Worm (Caenorhabditis elegans): ENCODE data around the gene Y37E11B.7.

Gene Y37E11B.7

ce11 chrIV:3633254-3633653 lies 33.3 kb upstream of the Y37E11B.7 start, which contains the start of gene ZC416.2:
ZC416.2 (plus strand) TSS chrIV:3633619.
- TF ChIP-seq flt-1 (GFP tag; IDR thresholded peaks at IDR 0.05) (no peak), klf-2 (GFP tag; conservative IDR thresholded peaks at IDR 0.05) (no peak), ztf-23 (GFP tag; IDR thresholded peaks at IDR 0.05) (no peak), med-1 (GFP tag; optimal IDR thresholded peaks at IDR 0.05; ENCODE audit: insufficient read depth) (no peak), ref-1 (GFP tag; conservative IDR thresholded peaks at IDR 0.05) (no peak), T22C8.4 (GFP tag; IDR thresholded peaks at IDR 0.05) (no peak), ztf-29 (GFP tag; IDR thresholded peaks at IDR 0.05) (no peak), tab-1 (GFP tag; IDR thresholded peaks at IDR 0.05) (no peak)

ce11 chrIV:3632475-3632874 lies 32.5 kb upstream of the Y37E11B.7 start:
- TF ChIP-seq klf-2 (GFP tag; conservative IDR thresholded peaks at IDR 0.05) = no peak
- no peak for TF ChIP-seq cog-1 (tag; optimal IDR thresholded peaks at IDR 0.05)
- no peak for TF ChIP-seq ztf-29 (GFP tag; IDR thresholded peaks at IDR 0.05)

ce11 chrIV:3628896-3629641 lies 29.1 kb upstream of the Y37E11B.7 start:
- TF ChIP-seq cog-1 (tag; optimal IDR thresholded peaks at IDR 0.05) (no peak), T22C8.4 (GFP tag; IDR thresholded peaks at IDR 0.05) (peak; percentile 46; the same call in 1 of the 2 replicates)

DNA sequence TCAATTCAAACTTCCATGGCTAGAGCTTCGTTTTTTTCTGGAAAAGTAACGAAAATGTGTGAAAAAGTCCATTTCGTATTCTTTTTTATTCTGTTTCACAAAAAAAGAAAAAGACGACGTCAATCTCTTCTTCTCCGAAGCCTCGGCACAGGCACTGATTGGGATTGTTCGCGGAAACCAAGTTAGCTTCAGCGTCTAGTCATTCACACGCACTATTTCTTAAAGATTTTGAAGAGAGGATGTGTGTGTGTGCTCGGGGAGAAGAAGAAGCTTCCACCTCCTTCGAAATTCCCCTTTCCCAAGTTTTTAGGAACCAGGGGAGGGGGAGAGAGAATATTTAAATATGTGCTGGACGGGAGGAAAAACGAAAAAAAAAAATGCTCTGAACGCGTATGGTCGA lies 26.5 kb upstream of the Y37E11B.7 start:
- TF ChIP-seq ztf-29 (GFP tag; IDR thresholded peaks at IDR 0.05) = no peak
- no peak for TF ChIP-seq T22C8.4 (GFP tag; IDR thresholded peaks at IDR 0.05)
- TF ChIP-seq ref-1 (GFP tag; conservative IDR thresholded peaks at IDR 0.05) = no peak
- TF ChIP-seq ztf-23 (GFP tag; IDR thresholded peaks at IDR 0.05) = no peak
- no peak for TF ChIP-seq klf-2 (GFP tag; conservative IDR thresholded peaks at IDR 0.05)
- no peak for TF ChIP-seq tab-1 (GFP tag; IDR thresholded peaks at IDR 0.05)
- no peak for TF ChIP-seq flt-1 (GFP tag; IDR thresholded peaks at IDR 0.05)
- no peak for TF ChIP-seq cog-1 (tag; optimal IDR thresholded peaks at IDR 0.05)
- TF ChIP-seq med-1 (GFP tag; optimal IDR thresholded peaks at IDR 0.05; ENCODE audit: insufficient read depth) = no peak

ce11 chrIV:3624597-3624996 lies 24.6 kb upstream of the Y37E11B.7 start, which contains the start of the genes cha-1 and unc-17:
cha-1 (minus strand) TSS chrIV:3624697.
unc-17 (minus strand) TSS chrIV:3624699.
- no peak for TF ChIP-seq klf-2 (GFP tag; conservative IDR thresholded peaks at IDR 0.05)

DNA sequence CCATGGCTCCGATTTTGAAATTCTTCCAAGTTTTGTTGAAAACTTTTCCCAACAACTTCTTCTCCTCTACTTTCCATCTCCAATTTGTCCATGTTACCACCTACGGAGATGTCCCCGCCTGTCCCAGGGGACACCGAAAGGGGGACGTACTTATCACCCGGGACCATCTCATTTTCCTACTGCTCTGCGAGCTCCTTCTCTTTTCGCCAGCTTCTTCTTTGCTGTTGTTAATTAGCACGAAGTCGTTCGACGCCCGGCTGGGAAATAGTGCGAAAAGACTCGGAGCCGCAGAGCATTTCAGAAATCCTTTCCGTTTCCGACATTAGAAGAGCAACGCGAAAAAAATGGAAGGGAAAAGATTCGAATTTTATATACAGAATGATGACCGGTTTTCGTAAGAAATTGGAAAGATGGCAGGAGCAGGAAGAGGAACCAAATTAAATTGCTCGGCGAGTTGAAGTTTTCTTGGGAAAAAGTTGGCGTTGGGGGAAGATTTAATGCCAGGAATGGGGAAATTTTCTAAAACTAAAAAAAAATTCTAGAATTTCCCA lies 21.9 kb upstream of the Y37E11B.7 start:
- no peak for TF ChIP-seq klf-2 (GFP tag; conservative IDR thresholded peaks at IDR 0.05)
- no peak for TF ChIP-seq tab-1 (GFP tag; IDR thresholded peaks at IDR 0.05)
- TF ChIP-seq T22C8.4 (GFP tag; IDR thresholded peaks at IDR 0.05) = no peak
- TF ChIP-seq cog-1 (tag; optimal IDR thresholded peaks at IDR 0.05) = no peak
- TF ChIP-seq ztf-23 (GFP tag; IDR thresholded peaks at IDR 0.05) = no peak
- no peak for TF ChIP-seq ztf-29 (GFP tag; IDR thresholded peaks at IDR 0.05)
- TF ChIP-seq ref-1 (GFP tag; conservative IDR thresholded peaks at IDR 0.05) = no peak
- no peak for TF ChIP-seq med-1 (GFP tag; optimal IDR thresholded peaks at IDR 0.05; ENCODE audit: insufficient read depth)
- no peak for TF ChIP-seq flt-1 (GFP tag; IDR thresholded peaks at IDR 0.05)

DNA sequence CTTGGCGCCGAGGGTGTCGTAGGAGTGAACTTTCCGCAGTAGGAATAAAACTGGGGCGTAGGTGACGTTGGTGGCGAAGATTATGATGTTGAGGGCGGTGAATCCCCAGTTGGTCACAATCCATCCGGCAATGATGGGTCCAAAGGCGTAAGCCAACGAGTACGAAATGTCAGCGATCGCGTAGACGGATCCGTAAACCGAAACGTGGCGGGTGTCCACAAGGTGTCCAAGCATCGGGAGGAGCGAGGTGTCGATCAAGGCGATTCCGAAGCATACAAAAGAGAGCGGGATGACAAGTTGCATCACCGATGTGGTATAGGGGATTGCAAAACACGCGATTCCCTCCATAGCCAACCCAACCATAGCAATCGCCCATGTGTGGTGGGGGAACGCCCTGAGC lies 18.8 kb upstream of the Y37E11B.7 start:
- TF ChIP-seq flt-1 (GFP tag; IDR thresholded peaks at IDR 0.05) = no peak
- no peak for TF ChIP-seq cog-1 (tag; optimal IDR thresholded peaks at IDR 0.05)
- TF ChIP-seq T22C8.4 (GFP tag; IDR thresholded peaks at IDR 0.05) = no peak
- TF ChIP-seq ztf-29 (GFP tag; IDR thresholded peaks at IDR 0.05) = no peak
- TF ChIP-seq tab-1 (GFP tag; IDR thresholded peaks at IDR 0.05) = no peak
- TF ChIP-seq med-1 (GFP tag; optimal IDR thresholded peaks at IDR 0.05; ENCODE audit: insufficient read depth) = no peak
- no peak for TF ChIP-seq klf-2 (GFP tag; conservative IDR thresholded peaks at IDR 0.05)
- TF ChIP-seq ref-1 (GFP tag; conservative IDR thresholded peaks at IDR 0.05) = no peak
- TF ChIP-seq ztf-23 (GFP tag; IDR thresholded peaks at IDR 0.05) = no peak

DNA sequence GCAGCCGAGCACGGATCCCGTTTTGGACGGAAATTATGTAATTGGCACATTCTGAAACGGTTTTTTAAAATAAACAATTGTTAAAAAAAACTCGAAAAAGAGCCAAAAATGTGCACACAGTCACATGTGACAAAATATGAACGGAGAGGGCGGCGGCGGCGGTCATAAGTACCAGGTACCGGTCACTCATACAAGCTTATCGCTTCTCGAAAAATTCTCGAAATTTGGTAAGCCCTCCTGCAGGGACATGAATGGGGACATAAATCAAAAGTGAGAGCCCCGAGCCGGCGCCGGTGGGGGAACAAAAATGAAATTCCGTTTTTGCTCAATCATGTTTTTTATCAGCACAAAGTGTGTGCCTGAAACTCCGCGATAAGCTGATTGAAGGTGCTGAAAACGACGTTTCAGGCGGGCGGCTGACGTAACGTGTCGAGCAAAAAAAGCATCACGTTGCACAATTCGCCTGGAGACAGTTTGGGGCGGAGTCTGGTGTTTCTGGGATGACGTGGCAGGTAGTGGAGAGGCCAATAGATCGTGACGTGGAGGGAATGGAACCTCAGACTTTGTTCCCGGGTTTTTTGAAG lies 13.2 kb upstream of the Y37E11B.7 start, which contains the start of gene ltah-1.2:
ltah-1.2 (minus strand) TSS at position 51 of the 584 bp plus-strand sequence.
- no peak for TF ChIP-seq klf-2 (GFP tag; conservative IDR thresholded peaks at IDR 0.05)
- TF ChIP-seq ref-1 (GFP tag; conservative IDR thresholded peaks at IDR 0.05) = no peak
- TF ChIP-seq T22C8.4 (GFP tag; IDR thresholded peaks at IDR 0.05) = no peak
- TF ChIP-seq tab-1 (GFP tag; IDR thresholded peaks at IDR 0.05) = no peak
- TF ChIP-seq ztf-29 (GFP tag; IDR thresholded peaks at IDR 0.05) = no peak
- no peak for TF ChIP-seq flt-1 (GFP tag; IDR thresholded peaks at IDR 0.05)
- no peak for TF ChIP-seq ztf-23 (GFP tag; IDR thresholded peaks at IDR 0.05)
- TF ChIP-seq cog-1 (tag; optimal IDR thresholded peaks at IDR 0.05) = no peak
- no peak for TF ChIP-seq med-1 (GFP tag; optimal IDR thresholded peaks at IDR 0.05; ENCODE audit: insufficient read depth)

ce11 chrIV:3611845-3612244 lies 11.9 kb upstream of the Y37E11B.7 start:
- no peak for TF ChIP-seq klf-2 (GFP tag; conservative IDR thresholded peaks at IDR 0.05)

DNA sequence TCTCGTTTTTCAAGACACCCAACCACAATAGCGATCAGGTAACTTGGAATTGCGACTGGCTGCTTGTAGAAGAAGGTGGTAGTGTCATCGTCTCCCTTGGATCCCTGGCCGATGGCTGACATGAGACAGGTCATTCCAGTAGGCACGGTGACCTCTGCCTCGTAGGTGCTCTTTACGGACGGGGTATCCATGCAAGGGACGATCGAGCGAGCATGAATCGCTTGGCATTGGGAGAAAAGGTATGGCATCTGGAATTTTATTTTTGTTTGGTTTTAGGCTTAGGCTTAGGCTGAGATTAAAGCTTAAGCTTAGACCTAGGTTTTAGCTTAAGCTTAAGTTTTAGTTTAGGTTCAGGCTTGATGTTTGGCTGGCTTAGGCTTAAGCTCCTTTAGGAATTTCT lies 11.0 kb upstream of the Y37E11B.7 start:
- TF ChIP-seq T22C8.4 (GFP tag; IDR thresholded peaks at IDR 0.05) = no peak
- TF ChIP-seq cog-1 (tag; optimal IDR thresholded peaks at IDR 0.05) = no peak
- no peak for TF ChIP-seq med-1 (GFP tag; optimal IDR thresholded peaks at IDR 0.05; ENCODE audit: insufficient read depth)
- TF ChIP-seq klf-2 (GFP tag; conservative IDR thresholded peaks at IDR 0.05) = no peak
- TF ChIP-seq flt-1 (GFP tag; IDR thresholded peaks at IDR 0.05) = no peak
- no peak for TF ChIP-seq ref-1 (GFP tag; conservative IDR thresholded peaks at IDR 0.05)
- no peak for TF ChIP-seq tab-1 (GFP tag; IDR thresholded peaks at IDR 0.05)
- TF ChIP-seq ztf-23 (GFP tag; IDR thresholded peaks at IDR 0.05) = no peak
- no peak for TF ChIP-seq ztf-29 (GFP tag; IDR thresholded peaks at IDR 0.05)
